Worm (Caenorhabditis elegans): ENCODE measurements around the gene C03H5.5.

- TF ChIP-seq snpc-4 (GFP tag; optimal IDR thresholded peaks at IDR 0.05) (no peak), snpc-4 (tag; optimal IDR thresholded peaks at IDR 0.05) (no peak), nhr-90 (tag; optimal IDR thresholded peaks at IDR 0.05) (no peak), akir-1 (GFP tag; optimal IDR thresholded peaks at IDR 0.05) (no peak), bed-2 (GFP tag; IDR thresholded peaks at IDR 0.05) (no peak)
Measured at ce11 chrII:402435-402834, 17.3 kb upstream of the C03H5.5 start, which contains the start of gene clec-10.

Data from whole organism, young adult.